Fruit fly (Drosophila melanogaster) whole organism, larva: ENCODE results near the gene Nepl20.

Source experiments
- noc ChIP-seq: fragments of 200-800 bp; sonication (Bioruptor generic); optimal IDR thresholded peaks from 3 replicates; lab custom pipeline; 2019; ENCODE audit warnings: missing biosample characterization, mild to moderate bottlenecking, missing genetic modification characterization, moderate library complexity

The Nepl20 gene

dm6 chr3R:28850662-28851257 is 29.8 kb upstream of the Nepl20 start:
- TF ChIP-seq noc (tag; lab: Kevin White, UChicago): no peak

- no peak for TF ChIP-seq noc (tag; lab: Kevin White, UChicago)
Measured at dm6 chr3R:28851530-28851929, 29.1 kb upstream of the Nepl20 start.

- TF ChIP-seq noc (tag; lab: Kevin White, UChicago): no peak
Measured at dm6 chr3R:28851966-28852377, 28.6 kb upstream of the Nepl20 start.

dm6 chr3R:28856140-28856539 is 24.5 kb upstream of the Nepl20 start:
- no peak for TF ChIP-seq noc (tag; lab: Kevin White, UChicago)

- no peak for TF ChIP-seq noc (tag; lab: Kevin White, UChicago)
Measured at dm6 chr3R:28856829-28857228, 23.8 kb upstream of the Nepl20 start.

dm6 chr3R:28857287-28858024 is 23.1 kb upstream of the Nepl20 start:
- TF ChIP-seq noc (tag; lab: Kevin White, UChicago): no peak

- no peak for TF ChIP-seq noc (tag; lab: Kevin White, UChicago)
Measured at dm6 chr3R:28858241-28858647, 22.3 kb upstream of the Nepl20 start.

dm6 chr3R:28859058-28859526 is 21.5 kb upstream of the Nepl20 start, which contains the start of gene Inx3:
Gene Inx3, minus strand, starts transcription at chr3R:28859497.
- TF ChIP-seq noc (tag; lab: Kevin White, UChicago): no peak

- no peak for TF ChIP-seq noc (tag; lab: Kevin White, UChicago)
Measured at dm6 chr3R:28860582-28860981, 20.0 kb upstream of the Nepl20 start.

- TF ChIP-seq noc (tag; lab: Kevin White, UChicago): no peak
Measured at dm6 chr3R:28861309-28862157, 19.1 kb upstream of the Nepl20 start.

- no peak for TF ChIP-seq noc (tag; lab: Kevin White, UChicago)
Measured at dm6 chr3R:28870364-28870763, 10.2 kb upstream of the Nepl20 start.

- no peak for TF ChIP-seq noc (tag; lab: Kevin White, UChicago)
Measured at dm6 chr3R:28872605-28873004, 8.0 kb upstream of the Nepl20 start, which contains the start of gene Nepl17. Gene Nepl17, plus strand, starts transcription at chr3R:28872905.

- no peak for TF ChIP-seq noc (tag; lab: Kevin White, UChicago)
Measured at dm6 chr3R:28875345-28875744, 5.2 kb upstream of the Nepl20 start, which contains the start of gene Nepl18. Gene Nepl18, plus strand, starts transcription at chr3R:28875621.

- TF ChIP-seq noc (tag; lab: Kevin White, UChicago): peak; percentile 34
Measured at dm6 chr3R:28883434-28883833, 2.8 kb downstream of the Nepl20 start, which contains the start of gene Nepl21. Gene Nepl21, plus strand, starts transcription at chr3R:28883693.

dm6 chr3R:28886813-28887212 is 6.2 kb downstream of the Nepl20 start:
- TF ChIP-seq noc (tag; lab: Kevin White, UChicago): no peak
